Worm (Caenorhabditis elegans) whole organism, early embryonic: Measurements from ENCODE around the gene hrg-6.

Source experiments
- F13C5.2 ChIP-seq: sonication (generic microtip); optimal IDR thresholded peaks from 2 replicates; lab custom pipeline; 2017; ENCODE audit warnings: mild to moderate bottlenecking, missing genetic modification characterization, inconsistent platforms, missing compliant biosample characterization
- aly-1 ChIP-seq: sonication (generic microtip); optimal IDR thresholded peaks from 2 replicates; lab custom pipeline; 2016; ENCODE audit warnings: missing genetic modification characterization, missing compliant biosample characterization
- ama-1 ChIP-seq: fragments of 150-350 bp; optimal IDR thresholded peaks from 2 replicates; lab custom pipeline; 2014
- ceh-36 ChIP-seq: sonication (generic microtip); optimal IDR thresholded peaks from 2 replicates; lab custom pipeline; 2016; ENCODE audit warnings: missing genetic modification characterization, inconsistent platforms, missing compliant biosample characterization
- hmbx-1 ChIP-seq: sonication (generic microtip); optimal IDR thresholded peaks from 2 replicates; lab custom pipeline; 2016; ENCODE audit warnings: mild to moderate bottlenecking, missing genetic modification characterization, missing compliant biosample characterization
- hmg-4 ChIP-seq: fragments of 200-800 bp; sonication (Bioruptor generic); optimal IDR thresholded peaks from 2 replicates; lab custom pipeline; 2018; ENCODE audit warnings: mild to moderate bottlenecking, missing genetic modification characterization, missing compliant biosample characterization
- hnd-1 ChIP-seq: sonication (generic microtip); optimal IDR thresholded peaks from 2 replicates; lab custom pipeline; 2016; ENCODE audit warnings: missing genetic modification characterization, missing compliant biosample characterization
- scrt-1 ChIP-seq: fragments of 200-800 bp; sonication (Bioruptor generic); IDR thresholded peaks from 2 replicates; pipeline ENCODE4 v1.3.6; 2022; ENCODE audit warnings: missing genetic modification characterization, missing compliant biosample characterization
- tbx-11 ChIP-seq: fragments of 200-800 bp; sonication (Bioruptor generic); IDR thresholded peaks from 2 replicates; pipeline ENCODE4 v1.3.6; 2022; ENCODE audit warnings: missing genetic modification characterization, missing compliant biosample characterization
- tbx-37 ChIP-seq: fragments of 200-800 bp; sonication (Bioruptor generic); conservative IDR thresholded peaks from 2 replicates; pipeline ENCODE4 v1.3.6; 2022; ENCODE audit warnings: missing genetic modification reagents, missing genetic modification characterization, missing compliant biosample characterization
- tra-4 ChIP-seq: sonication (generic microtip); optimal IDR thresholded peaks from 2 replicates; lab custom pipeline; 2017; ENCODE audit warnings: missing genetic modification characterization, missing compliant biosample characterization

hrg-6 gene

ce11 chrIV:11082153-11082552 is 49.8 kb downstream of the hrg-6 start, which contains the start of gene let-70:
Gene let-70 (minus strand): TSS chrIV:11082253.
- TF ChIP-seq aly-1 (tag; lab: Kevin White, UChicago) (no peak), tra-4 (tag; lab: Kevin White, UChicago) (no peak), hmbx-1 (no peak), ama-1 (lab: Kevin White, UChicago) (no peak), hnd-1 (tag; lab: Kevin White, UChicago) (no peak)

ce11 chrIV:11082789-11083235 is 50.4 kb downstream of the hrg-6 start:
- TF ChIP-seq scrt-1 (GFP tag; lab: Robert Waterston, UW) = no peak
- 0 out of 2 replicates have a peak, but pooled peaks have one; percentile 9 for TF ChIP-seq tbx-37
- no peak for TF ChIP-seq tbx-11 (GFP tag; lab: Robert Waterston, UW)
- TF ChIP-seq ceh-36 = no peak
- peak; percentile 51 for TF ChIP-seq hmg-4 (GFP tag; lab: Kevin White, UChicago)
- peak; percentile 80 for TF ChIP-seq F13C5.2 (tag; lab: Kevin White, UChicago)
